Fruit fly (Drosophila melanogaster): ENCODE data around the gene CG43841.

- TF ChIP-seq CG13204 (GFP tag; optimal IDR thresholded peaks at IDR 0.05) (no peak), gl (tag; optimal IDR thresholded peaks at IDR 0.05) (no peak), Pif1B (GFP tag; optimal IDR thresholded peaks at IDR 0.05) (no peak)
Observed at dm6 chrX:18452717-18453116, 13.2 kb downstream of the CG43841 start.

Measured in whole organism, pupa.